In genomic region chrX:555043-555791, ce11 we compare ENCODE assay signal across 6 worm cellular contexts.
TF ChIP-seq lines count a peak whose summit lies in the region.

No protein-coding gene starts in this region.

TF ChIP-seq in whole organism, L1 larva, 84 proteins besides CTCF, POLR2A, EP300 and RAD21:
- no peak for TF ChIP-seq C34B4.2 (tag; optimal IDR thresholded peaks at IDR 0.05; lab: Kevin White, UChicago)
- no peak for TF ChIP-seq lin-14 (GFP tag; optimal IDR thresholded peaks at IDR 0.05; lab: Kevin White, UChicago)
- peak; percentile 66 for TF ChIP-seq elt-2 (tag; optimal IDR thresholded peaks at IDR 0.05; lab: Kevin White, UChicago)
- no peak for TF ChIP-seq ztf-4 (tag; optimal IDR thresholded peaks at IDR 0.05; lab: Kevin White, UChicago)

TF ChIP-seq in whole organism, L2 larva, 48 proteins besides CTCF, POLR2A, EP300 and RAD21:
- TF ChIP-seq mbf-1 (tag; optimal IDR thresholded peaks at IDR 0.05; lab: Kevin White, UChicago) (no peak), fos-1 (tag; optimal IDR thresholded peaks at IDR 0.05; lab: Kevin White, UChicago) (peak; percentile 64), egl-27 (tag; optimal IDR thresholded peaks at IDR 0.05; lab: Kevin White, UChicago) (no peak), snpc-4 (tag; optimal IDR thresholded peaks at IDR 0.05; lab: Kevin White, UChicago) (no peak), elt-1 (tag; optimal IDR thresholded peaks at IDR 0.05; lab: Kevin White, UChicago) (no peak), lsy-2 (tag; optimal IDR thresholded peaks at IDR 0.05; lab: Kevin White, UChicago) (no peak), ceh-16 (tag; optimal IDR thresholded peaks at IDR 0.05; lab: Kevin White, UChicago) (no peak), unc-39 (tag; optimal IDR thresholded peaks at IDR 0.05; lab: Kevin White, UChicago) (no peak), dmd-4 (tag; optimal IDR thresholded peaks at IDR 0.05; lab: Kevin White, UChicago) (no peak)

TF ChIP-seq in whole organism, L3 larva, 47 proteins besides CTCF, POLR2A, EP300 and RAD21:
- TF ChIP-seq elt-2 (tag; optimal IDR thresholded peaks at IDR 0.05; lab: Kevin White, UChicago) (peak; percentile 79), pqm-1 (tag; optimal IDR thresholded peaks at IDR 0.05; lab: Kevin White, UChicago) (peak; percentile 6), nhr-28 (tag; optimal IDR thresholded peaks at IDR 0.05; lab: Kevin White, UChicago) (no peak), egl-27 (tag; optimal IDR thresholded peaks at IDR 0.05; lab: Kevin White, UChicago) (no peak)
TF ChIP-seq in whole organism, L3 larva: peak in this region for 2.

TF ChIP-seq in whole organism, L4 larva, 104 proteins besides CTCF, POLR2A, EP300 and RAD21:
- TF ChIP-seq php-3 (GFP tag; IDR thresholded peaks at IDR 0.05; lab: Robert Waterston, UW) (peak; percentile 66; the same call in 1 of the 2 replicates), pqm-1 (tag; optimal IDR thresholded peaks at IDR 0.05; lab: Kevin White, UChicago) (peak; percentile 70), unc-62 (GFP tag; optimal IDR thresholded peaks at IDR 0.05 in 1 of 2; lab: Kevin White, UChicago) (peak in 1 of 2 experiments; percentile 92), unc-62 (tag; optimal IDR thresholded peaks at IDR 0.05; lab: Kevin White, UChicago) (no peak), hlh-11 (tag; optimal IDR thresholded peaks at IDR 0.05; lab: Kevin White, UChicago) (peak; percentile 28), zfp-3 (GFP tag; conservative IDR thresholded peaks at IDR 0.05; lab: Robert Waterston, UW) (no peak), dmd-6 (GFP tag; IDR thresholded peaks at IDR 0.05; lab: Robert Waterston, UW) (peak; percentile 45; the same call in 1 of the 2 replicates), aha-1 (tag; lab: Kevin White, UChicago) (peak; percentile 41), tra-1 (GFP tag; IDR thresholded peaks at IDR 0.05; lab: Robert Waterston, UW) (no peak), nhr-28 (tag; optimal IDR thresholded peaks at IDR 0.05; lab: Kevin White, UChicago) (peak; percentile 4)

TF ChIP-seq in whole organism, late embryonic, 69 proteins besides CTCF, POLR2A, EP300 and RAD21:
- TF ChIP-seq elt-2 (tag; optimal IDR thresholded peaks at IDR 0.05; lab: Kevin White, UChicago) = peak; percentile 58
- TF ChIP-seq ceh-30 (tag; optimal IDR thresholded peaks at IDR 0.05; lab: Kevin White, UChicago) = no peak
- TF ChIP-seq ceh-2 (tag; optimal IDR thresholded peaks at IDR 0.05; lab: Kevin White, UChicago) = no peak
- no peak for TF ChIP-seq elt-4 (tag; optimal IDR thresholded peaks at IDR 0.05; lab: Kevin White, UChicago)
- no peak for TF ChIP-seq madf-2 (tag; optimal IDR thresholded peaks at IDR 0.05; lab: Kevin White, UChicago)
- no peak for TF ChIP-seq pat-9 (tag; optimal IDR thresholded peaks at IDR 0.05; lab: Kevin White, UChicago)
- TF ChIP-seq ahr-1 (tag; optimal IDR thresholded peaks at IDR 0.05; lab: Kevin White, UChicago) = no peak

TF ChIP-seq in whole organism, young adult, 124 proteins besides CTCF, POLR2A, EP300 and RAD21:
- peak; percentile 60 for TF ChIP-seq nhr-80 (tag; optimal IDR thresholded peaks at IDR 0.05; lab: Kevin White, UChicago)
- no peak for TF ChIP-seq akir-1 (GFP tag; optimal IDR thresholded peaks at IDR 0.05; lab: Kevin White, UChicago)
